Fruit fly (Drosophila melanogaster): ENCODE results near the gene CG7573.

Gene CG7573

DNA sequence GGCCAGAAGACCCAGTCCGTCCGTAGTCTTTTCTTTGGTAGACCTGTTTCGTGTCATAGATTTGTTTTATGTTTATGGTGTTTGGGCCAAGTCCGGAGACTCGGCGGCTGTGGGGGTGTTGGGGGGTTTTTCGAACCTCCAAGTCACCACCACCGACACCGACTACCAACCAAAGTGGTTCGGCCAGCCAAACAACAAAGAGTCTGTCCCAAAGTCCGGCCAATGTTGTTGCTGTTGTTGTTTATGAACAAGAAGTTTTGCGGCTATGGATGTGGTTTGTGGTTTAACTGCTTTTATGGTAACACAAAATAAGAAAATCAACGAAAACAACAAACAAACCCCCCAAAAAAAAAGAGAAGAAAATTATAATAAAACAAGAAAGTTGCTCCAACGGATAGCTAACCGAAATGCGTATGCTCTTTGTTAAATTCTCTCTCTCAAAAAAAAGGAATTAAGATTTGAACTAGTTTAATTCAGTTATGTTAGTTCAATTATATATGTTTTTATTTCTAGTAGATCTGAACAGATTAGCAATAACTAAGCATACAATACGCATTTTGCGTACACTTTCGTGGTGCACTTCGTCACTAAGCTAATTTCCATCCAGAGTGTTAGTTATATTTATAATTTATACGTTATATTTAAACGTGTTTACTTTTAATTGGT, 16.6 kb downstream of the CG7573 start (continued):
- TF ChIP-seq CG6765 (GFP tag; optimal IDR thresholded peaks at IDR 0.05) (no peak), jumu (GFP tag; optimal IDR thresholded peaks at IDR 0.05) (no peak), ind (GFP tag; optimal IDR thresholded peaks at IDR 0.05) (peak; percentile 39), CG2712 (tag; optimal IDR thresholded peaks at IDR 0.05) (peak; percentile 69), Ssrp (tag; optimal IDR thresholded peaks at IDR 0.05) (peak; percentile 23), mld (GFP tag; IDR thresholded peaks at IDR 0.05; ENCODE audit: partially characterized antibody) (no peak), CG9727 (GFP tag; optimal IDR thresholded peaks at IDR 0.05) (peak; percentile 36), grau (tag; optimal IDR thresholded peaks at IDR 0.05) (peak; percentile 33), Asciz (GFP tag; optimal IDR thresholded peaks at IDR 0.05) (peak; percentile 45), emc (GFP tag; optimal IDR thresholded peaks at IDR 0.05) (no peak), CG31441 (GFP tag; IDR thresholded peaks at IDR 0.05) (0 out of 2 replicates have a peak, but pooled peaks have one; percentile 11), CG7786 (GFP tag; optimal IDR thresholded peaks at IDR 0.05) (no peak), vvl (GFP tag; IDR thresholded peaks at IDR 0.05) (peak; percentile 62), Dip3 (GFP tag; optimal IDR thresholded peaks at IDR 0.05) (peak; percentile 13), aop (GFP tag; IDR thresholded peaks at IDR 0.05) (no peak), CG10147 (GFP tag; optimal IDR thresholded peaks at IDR 0.05) (peak; percentile 51), sc (optimal IDR thresholded peaks at IDR 0.05) (no peak), sc (GFP tag; optimal IDR thresholded peaks at IDR 0.05) (peak; percentile 12), lmd (GFP tag; IDR thresholded peaks at IDR 0.05) (peak; percentile 52), ato (GFP tag; IDR thresholded peaks at IDR 0.05; ENCODE audit: partially characterized antibody) (no peak), CkIIα-i1 (GFP tag; IDR thresholded peaks at IDR 0.05) (no peak), tna (GFP tag; IDR thresholded peaks at IDR 0.05; ENCODE audit: partially characterized antibody) (no peak), CG11504 (tag; optimal IDR thresholded peaks at IDR 0.05) (peak; percentile 63), CG10979 (tag; optimal IDR thresholded peaks at IDR 0.05) (peak; percentile 49), CG11695 (GFP tag; IDR thresholded peaks at IDR 0.05) (peak; percentile 45; the same call in 1 of the 3 replicates), CG2875 (GFP tag; optimal IDR thresholded peaks at IDR 0.05) (no peak), sqz (GFP tag; optimal IDR thresholded peaks at IDR 0.05) (peak; percentile 53), nmo (GFP tag; optimal IDR thresholded peaks at IDR 0.05) (peak; percentile 52), cas (GFP tag; IDR thresholded peaks at IDR 0.05) (no peak), nerfin-1 (tag; optimal IDR thresholded peaks at IDR 0.05) (no peak), pan (optimal IDR thresholded peaks at IDR 0.05) (no peak), pan (GFP tag; optimal IDR thresholded peaks at IDR 0.05 in 1 of 2, IDR thresholded peaks at IDR 0.05 in 1 of 2) (peak in 1 of 2 experiments; percentile 8), prd (optimal IDR thresholded peaks at IDR 0.05) (no peak), prd (GFP tag; IDR thresholded peaks at IDR 0.05) (peak; percentile 68), CG32532 (GFP tag; IDR thresholded peaks at IDR 0.05) (peak; percentile 40; the same call in 1 of the 2 replicates), CoRest (tag; optimal IDR thresholded peaks at IDR 0.05) (peak; percentile 58), CG30403 (GFP tag; optimal IDR thresholded peaks at IDR 0.05) (peak; percentile 24), CG7372 (GFP tag; IDR thresholded peaks at IDR 0.05) (peak; percentile 40; the same call in 1 of the 2 replicates), CG2129 (GFP tag; IDR thresholded peaks at IDR 0.05; ENCODE audit: partially characterized antibody) (no peak), bigmax (GFP tag; optimal IDR thresholded peaks at IDR 0.05) (no peak), unpg (GFP tag; optimal IDR thresholded peaks at IDR 0.05) (no peak), mirr (GFP tag; optimal IDR thresholded peaks at IDR 0.05) (peak; percentile 50), Ravus (GFP tag; IDR thresholded peaks at IDR 0.05) (no peak), chinmo (GFP tag; IDR thresholded peaks at IDR 0.05; ENCODE audit: partially characterized antibody) (peak; percentile 88; the same call in 2 of the 4 replicates), Lhr (GFP tag; optimal IDR thresholded peaks at IDR 0.05) (no peak), row (GFP tag; IDR thresholded peaks at IDR 0.05) (peak; percentile 60), eve (GFP tag; optimal IDR thresholded peaks at IDR 0.05) (peak in 1 of 2 experiments; percentile 25), dimm (GFP tag; IDR thresholded peaks at IDR 0.05) (no peak), gem (tag; optimal IDR thresholded peaks at IDR 0.05) (peak; percentile 64), Sox102F (GFP tag; optimal IDR thresholded peaks at IDR 0.05) (peak; percentile 37)

Measured in whole organism, embryonic.